Fruit fly (Drosophila melanogaster) whole organism, embryonic: Measurements from ENCODE around the gene CG3679.

Source experiments
- Adf1 ChIP-seq: fragments of 200-800 bp; sonication (Bioruptor generic); IDR thresholded peaks from 2 replicates; pipeline ENCODE4 v1.3.6; 2022; ENCODE audit warnings: missing biosample characterization, missing genetic modification characterization
- Blimp-1 ChIP-seq: fragments of 200-800 bp; sonication (Bioruptor generic); optimal IDR thresholded peaks from 3 replicates; lab custom pipeline; 2018; ENCODE audit warnings: missing biosample characterization, missing genetic modification characterization, mild to moderate bottlenecking, moderate library complexity, missing genetic modification reagents
- Bteb2 ChIP-seq: fragments of 200-800 bp; sonication (Bioruptor generic); optimal IDR thresholded peaks from 2 replicates; lab custom pipeline; 2016; ENCODE audit warnings: missing biosample characterization, missing genetic modification characterization
- CG10321 ChIP-seq: fragments of 200-800 bp; sonication (Bioruptor generic); IDR thresholded peaks from 2 replicates; pipeline ENCODE4 v1.3.6; 2022; ENCODE audit warnings: missing biosample characterization, missing genetic modification characterization
- CG10979 ChIP-seq: fragments of 200-800 bp; sonication (Bioruptor generic); optimal IDR thresholded peaks from 2 replicates; lab custom pipeline; 2018; ENCODE audit warnings: missing biosample characterization, mild to moderate bottlenecking, missing genetic modification characterization, moderate library complexity
- CG11398 ChIP-seq: fragments of 200-800 bp; sonication (Bioruptor generic); optimal IDR thresholded peaks from 2 replicates; lab custom pipeline; 2016; ENCODE audit warnings: missing biosample characterization, missing genetic modification characterization
- CG11504 ChIP-seq: fragments of 200-800 bp; sonication (Bioruptor generic); optimal IDR thresholded peaks from 3 replicates; lab custom pipeline; 2019; ENCODE audit warnings: missing biosample characterization, mild to moderate bottlenecking, missing genetic modification characterization, moderate library complexity
- CG12219 ChIP-seq: fragments of 200-800 bp; sonication (Bioruptor generic); optimal IDR thresholded peaks from 3 replicates; lab custom pipeline; 2018; ENCODE audit warnings: missing biosample characterization, mild to moderate bottlenecking, missing genetic modification characterization
- CG12744 ChIP-seq: fragments of 200-800 bp; sonication (Bioruptor generic); optimal IDR thresholded peaks from 2 replicates; lab custom pipeline; 2016; ENCODE audit warnings: missing biosample characterization, missing genetic modification characterization
- CG13424 ChIP-seq: fragments of 200-800 bp; sonication (Bioruptor generic); optimal IDR thresholded peaks from 2 replicates; lab custom pipeline; 2019; ENCODE audit warnings: missing biosample characterization, mild to moderate bottlenecking, missing genetic modification characterization, moderate library complexity
- CG15011 ChIP-seq: fragments of 200-800 bp; sonication (Bioruptor generic); optimal IDR thresholded peaks from 3 replicates; lab custom pipeline; 2018; ENCODE audit warnings: missing biosample characterization, mild to moderate bottlenecking, missing genetic modification characterization
- CG15696 ChIP-seq: fragments of 200-800 bp; sonication (Bioruptor generic); optimal IDR thresholded peaks from 2 replicates; lab custom pipeline; 2019; ENCODE audit warnings: missing biosample characterization, mild to moderate bottlenecking, missing genetic modification characterization, moderate library complexity
- CG1603 ChIP-seq: fragments of 200-800 bp; sonication (Bioruptor generic); optimal IDR thresholded peaks from 2 replicates; lab custom pipeline; 2019; ENCODE audit warnings: missing biosample characterization, mild to moderate bottlenecking, missing genetic modification characterization, moderate library complexity
- CG17186 ChIP-seq: fragments of 200-800 bp; sonication (Bioruptor generic); optimal IDR thresholded peaks from 3 replicates; lab custom pipeline; 2017; ENCODE audit warnings: missing biosample characterization, missing genetic modification reagents, missing genetic modification characterization
- CG17802 ChIP-seq: fragments of 200-800 bp; sonication (Bioruptor generic); optimal IDR thresholded peaks from 2 replicates; lab custom pipeline; 2018; ENCODE audit warnings: missing biosample characterization, mild to moderate bottlenecking, missing genetic modification characterization, moderate library complexity
- CG2199 ChIP-seq: fragments of 200-800 bp; sonication (Bioruptor generic); IDR thresholded peaks from 3 replicates; pipeline ENCODE4 v1.3.6; 2022; ENCODE audit warnings: missing biosample characterization, missing genetic modification characterization
- CG31388 ChIP-seq: fragments of 200-800 bp; sonication (Bioruptor generic); optimal IDR thresholded peaks from 2 replicates; lab custom pipeline; 2016; ENCODE audit warnings: missing biosample characterization, missing genetic modification characterization
- CG34422 ChIP-seq: fragments of 200-800 bp; sonication (Bioruptor generic); IDR thresholded peaks from 3 replicates; pipeline ENCODE4 v1.3.6; 2022; ENCODE audit warnings: missing biosample characterization, missing genetic modification characterization
- CG6683 ChIP-seq: fragments of 200-800 bp; sonication (Bioruptor generic); optimal IDR thresholded peaks from 2 replicates; lab custom pipeline; 2017; ENCODE audit warnings: missing biosample characterization, mild to moderate bottlenecking, missing genetic modification characterization, missing genetic modification reagents
- CG6689 ChIP-seq: fragments of 200-800 bp; sonication (Bioruptor generic); IDR thresholded peaks from 2 replicates; pipeline ENCODE4 v1.3.6; 2022; ENCODE audit warnings: missing biosample characterization, missing genetic modification characterization
- CG8089 ChIP-seq: fragments of 200-800 bp; sonication (Bioruptor generic); optimal IDR thresholded peaks from 3 replicates; lab custom pipeline; 2016; ENCODE audit warnings: missing biosample characterization, missing genetic modification characterization
- CG8388 ChIP-seq: fragments of 200-800 bp; sonication (Bioruptor generic); optimal IDR thresholded peaks from 2 replicates; lab custom pipeline; 2019; ENCODE audit warnings: missing biosample characterization, mild to moderate bottlenecking, missing genetic modification characterization, moderate library complexity
- Dp ChIP-seq: fragments of 200-800 bp; sonication (Bioruptor generic); optimal IDR thresholded peaks from 2 replicates; lab custom pipeline; 2018; ENCODE audit warnings: missing biosample characterization, mild to moderate bottlenecking, missing genetic modification characterization, moderate library complexity
- HLH3B ChIP-seq: fragments of 200-800 bp; sonication (Bioruptor generic); IDR thresholded peaks from 2 replicates; pipeline ENCODE4 v1.3.6; 2022; ENCODE audit warnings: missing biosample characterization, missing genetic modification characterization
- HLHmδ ChIP-seq: fragments of 200-800 bp; sonication (Bioruptor generic); optimal IDR thresholded peaks from 2 replicates; lab custom pipeline; 2018; ENCODE audit warnings: missing biosample characterization, mild to moderate bottlenecking, missing genetic modification characterization, moderate library complexity
- Hey ChIP-seq: fragments of 200-800 bp; sonication (Bioruptor generic); optimal IDR thresholded peaks from 3 replicates; lab custom pipeline; 2018; ENCODE audit warnings: missing biosample characterization, mild to moderate bottlenecking, missing genetic modification characterization
- HmgD ChIP-seq: fragments of 200-800 bp; sonication (Bioruptor generic); optimal IDR thresholded peaks from 3 replicates; lab custom pipeline; 2016; ENCODE audit warnings: missing biosample characterization, missing genetic modification characterization
- Hr3 ChIP-seq: fragments of 200-800 bp; sonication (Bioruptor generic); optimal IDR thresholded peaks from 3 replicates; lab custom pipeline; 2016; ENCODE audit warnings: missing biosample characterization, missing genetic modification characterization
- MBD-R2 ChIP-seq: fragments of 200-800 bp; sonication (Bioruptor generic); IDR thresholded peaks from 2 replicates; pipeline ENCODE4 v1.3.6; 2022; ENCODE audit warnings: missing biosample characterization, missing genetic modification characterization
- Mes4 ChIP-seq: fragments of 200-800 bp; sonication (Bioruptor generic); optimal IDR thresholded peaks from 2 replicates; lab custom pipeline; 2016; ENCODE audit warnings: missing biosample characterization, missing genetic modification characterization
- Ptx1 ChIP-seq: fragments of 200-800 bp; sonication (Bioruptor generic); IDR thresholded peaks from 2 replicates; pipeline ENCODE4 v1.3.6; 2022; ENCODE audit warnings: missing biosample characterization, missing genetic modification characterization
- Tbp ChIP-seq: fragments of >200 bp; optimal IDR thresholded peaks from 2 replicates; lab custom pipeline; 2018; ENCODE audit warnings: missing biosample characterization, missing genetic modification characterization
- ac ChIP-seq: fragments of 200-800 bp; sonication (Bioruptor generic); optimal IDR thresholded peaks from 3 replicates; lab custom pipeline; 2017; ENCODE audit warnings: missing biosample characterization, mild to moderate bottlenecking, missing genetic modification characterization
- aop ChIP-seq: fragments of 200-800 bp; sonication (Bioruptor generic); IDR thresholded peaks from 2 replicates; pipeline ENCODE4 v1.3.6; 2022; ENCODE audit warnings: missing biosample characterization, missing genetic modification characterization
- ap ChIP-seq: fragments of 200-800 bp; sonication (Bioruptor generic); IDR thresholded peaks from 2 replicates; pipeline ENCODE4 v1.3.6; 2022; ENCODE audit warnings: missing biosample characterization, missing genetic modification characterization
- chn ChIP-seq: fragments of 200-800 bp; sonication (Bioruptor generic); optimal IDR thresholded peaks from 2 replicates; lab custom pipeline; 2016; ENCODE audit warnings: missing biosample characterization, missing genetic modification characterization
- crp ChIP-seq, 2 experiments: fragments of 200-800 bp; sonication (Bioruptor generic); optimal IDR thresholded peaks; 2 replicates in 1 of 2; 3 replicates in 1 of 2; lab custom pipeline; 2017; ENCODE audit warnings: missing biosample characterization in 2 of 2, missing genetic modification characterization in 2 of 2, mild to moderate bottlenecking in 1 of 2, moderate library complexity in 1 of 2
- fd64A ChIP-seq: fragments of 200-800 bp; sonication (Bioruptor generic); optimal IDR thresholded peaks from 3 replicates; lab custom pipeline; 2018; ENCODE audit warnings: missing biosample characterization, mild to moderate bottlenecking, missing genetic modification characterization
- gce ChIP-seq: fragments of 200-800 bp; sonication (Bioruptor generic); IDR thresholded peaks from 3 replicates; pipeline ENCODE4 v1.3.6; 2022; ENCODE audit warnings: missing biosample characterization, missing genetic modification characterization
- h ChIP-seq: fragments of >200 bp; optimal IDR thresholded peaks from 2 replicates; lab custom pipeline; 2017
- ham ChIP-seq: fragments of 200-800 bp; sonication (Bioruptor generic); IDR thresholded peaks from 2 replicates; pipeline ENCODE4 v1.3.6; 2022; ENCODE audit warnings: missing biosample characterization, missing genetic modification characterization
- jigr1 ChIP-seq: fragments of 200-800 bp; sonication (Bioruptor generic); IDR thresholded peaks from 3 replicates; pipeline ENCODE4 v1.3.6; 2022; ENCODE audit warnings: missing biosample characterization, missing genetic modification characterization
- lov ChIP-seq, 2 experiments: fragments of 200-800 bp in 1 of 2; fragments of >200 bp in 1 of 2; sonication (Bioruptor generic) in 1 of 2; IDR thresholded peaks in 1 of 2; optimal IDR thresholded peaks in 1 of 2; 2 replicates in 1 of 2; 3 replicates in 1 of 2; pipeline versions ENCODE4 v1.3.6 to Lab custom; 2017 to 2022; ENCODE audit warnings: missing biosample characterization in 1 of 2, missing genetic modification characterization in 1 of 2
- maf-S ChIP-seq: fragments of 200-800 bp; sonication (Bioruptor generic); optimal IDR thresholded peaks from 2 replicates; lab custom pipeline; 2016; ENCODE audit warnings: missing biosample characterization, missing genetic modification characterization
- oc ChIP-seq: fragments of 200-800 bp; sonication (Bioruptor generic); optimal IDR thresholded peaks from 2 replicates; lab custom pipeline; 2018; ENCODE audit warnings: missing biosample characterization, mild to moderate bottlenecking, missing genetic modification characterization, moderate library complexity
- prd ChIP-seq, 3 experiments: fragments of >200 bp in 2 of 3; fragments of 200-800 bp in 1 of 3; sonication (Bioruptor generic) in 1 of 3; optimal IDR thresholded peaks in 2 of 3; IDR thresholded peaks in 1 of 3; 2 replicates in 2 of 3; 3 replicates in 1 of 3; pipeline versions ENCODE4 v1.3.6 to Lab custom; 2017 to 2022; ENCODE audit warnings: missing biosample characterization in 1 of 3, missing genetic modification characterization in 1 of 3
- ro ChIP-seq: fragments of 200-800 bp; sonication (Bioruptor generic); IDR thresholded peaks from 2 replicates; pipeline ENCODE4 v1.3.6; 2022; ENCODE audit warnings: missing biosample characterization, missing genetic modification characterization
- sd ChIP-seq: fragments of 200-800 bp; sonication (Bioruptor generic); optimal IDR thresholded peaks from 3 replicates; lab custom pipeline; 2018; ENCODE audit warnings: missing biosample characterization, mild to moderate bottlenecking, missing genetic modification characterization, moderate library complexity
- zfh2 ChIP-seq: fragments of 200-800 bp; sonication (Bioruptor generic); optimal IDR thresholded peaks from 2 replicates; lab custom pipeline; 2016; ENCODE audit warnings: missing biosample characterization, missing genetic modification characterization

Gene CG3679

DNA sequence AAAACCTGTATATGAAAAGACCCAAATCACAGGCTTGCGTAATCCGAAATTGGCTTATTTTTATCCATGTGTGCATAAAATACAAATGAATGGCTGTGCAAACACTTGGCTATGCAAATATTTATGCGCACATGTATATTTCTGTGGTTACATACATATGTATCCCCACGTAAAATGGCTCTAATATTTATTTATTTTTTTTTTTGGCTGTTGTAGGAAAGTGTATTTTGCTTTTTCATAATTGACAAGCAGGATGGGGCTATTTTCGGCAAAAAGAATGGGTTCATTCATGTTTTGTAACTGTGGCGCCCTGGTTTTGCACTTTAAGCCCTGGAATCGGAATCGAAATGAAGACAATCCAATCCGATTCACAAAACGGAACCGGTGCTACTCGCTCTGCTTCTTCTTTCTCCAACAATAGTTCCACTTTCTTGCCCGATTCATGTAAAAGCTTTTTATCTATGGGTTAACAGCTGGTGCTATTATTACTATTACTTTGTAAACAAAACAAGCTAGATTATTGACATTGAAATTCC lies 31.5 kb downstream of the CG3679 start (continued):
- TF ChIP-seq prd (optimal IDR thresholded peaks at IDR 0.05; lab: Kevin White, UChicago) (no peak), prd (GFP tag; IDR thresholded peaks at IDR 0.05; lab: Robert Waterston, UW) (peak; percentile 78), jigr1 (GFP tag; lab: Robert Waterston, UW) (no peak; the same call in 1 of the 3 replicates), CG10979 (tag; lab: Kevin White, UChicago) (peak; percentile 21), CG34422 (GFP tag; lab: Robert Waterston, UW) (peak; percentile 84), zfh2 (GFP tag; lab: Kevin White, UChicago) (peak; percentile 77), CG13424 (peak; percentile 73), h (lab: Kevin White, UChicago) (no peak), CG11398 (GFP tag; lab: Kevin White, UChicago) (peak; percentile 53), sd (tag; lab: Kevin White, UChicago) (no peak), CG15696 (peak; percentile 21), ac (GFP tag; lab: Kevin White, UChicago) (peak; percentile 4), CG31388 (no peak), CG8388 (GFP tag; lab: Kevin White, UChicago) (peak; percentile 57), crp (GFP tag; optimal IDR thresholded peaks at IDR 0.05; lab: Kevin White, UChicago) (peak in 1 of 2 experiments; percentile 18), Mes4 (GFP tag; lab: Kevin White, UChicago) (peak; percentile 49), CG12219 (GFP tag; lab: Kevin White, UChicago) (peak; percentile 48), HmgD (GFP tag; lab: Kevin White, UChicago) (peak; percentile 6), gce (peak; percentile 61; the same call in 2 of the 3 replicates), ap (peak; percentile 63), CG6689 (GFP tag; lab: Robert Waterston, UW) (peak; percentile 79), CG8089 (GFP tag; lab: Kevin White, UChicago) (peak; percentile 49), MBD-R2 (GFP tag; lab: Robert Waterston, UW) (peak; percentile 71), CG10321 (GFP tag; lab: Robert Waterston, UW) (peak; percentile 50; the same call in 1 of the 2 replicates), Adf1 (GFP tag; lab: Robert Waterston, UW) (peak; percentile 22; the same call in 1 of the 2 replicates), CG1603 (peak; percentile 37), Dp (GFP tag; lab: Kevin White, UChicago) (no peak), aop (GFP tag; lab: Robert Waterston, UW) (0 out of 2 replicates have a peak, but pooled peaks have one; percentile 21), chn (GFP tag; lab: Kevin White, UChicago) (peak; percentile 77), CG11504 (tag; lab: Kevin White, UChicago) (no peak), Ptx1 (GFP tag; lab: Robert Waterston, UW) (peak; percentile 75), CG2199 (no peak), ham (GFP tag; lab: Robert Waterston, UW) (no peak), maf-S (peak; percentile 64), CG17802 (tag; lab: Kevin White, UChicago) (peak; percentile 12), CG12744 (peak; percentile 47), oc (tag; lab: Kevin White, UChicago) (peak; percentile 60), CG6683 (GFP tag; lab: Kevin White, UChicago) (no peak), Tbp (GFP tag; lab: Kevin White, UChicago) (no peak), fd64A (GFP tag; lab: Kevin White, UChicago) (no peak), HLHmδ (GFP tag; lab: Kevin White, UChicago) (no peak), lov (optimal IDR thresholded peaks at IDR 0.05; lab: Kevin White, UChicago) (no peak), lov (GFP tag; IDR thresholded peaks at IDR 0.05; lab: Robert Waterston, UW) (peak; percentile 81; the same call in 2 of the 3 replicates), CG17186 (GFP tag; lab: Kevin White, UChicago) (no peak), CG15011 (GFP tag; lab: Kevin White, UChicago) (peak; percentile 37), Hey (no peak), Bteb2 (GFP tag; lab: Kevin White, UChicago) (peak; percentile 64), Hr3 (peak; percentile 52), HLH3B (peak; percentile 76), ro (GFP tag; lab: Robert Waterston, UW) (0 out of 2 replicates have a peak, but pooled peaks have one; percentile 8), Blimp-1 (GFP tag; lab: Kevin White, UChicago) (peak; percentile 55)
